Fruit fly (Drosophila melanogaster): ENCODE measurements around the gene Atg3.

The Atg3 gene

dm6 chr3L:18784562-18784961 is 36.1 kb downstream of the Atg3 start (continued):
- TF ChIP-seq Rx (GFP tag; IDR thresholded peaks at IDR 0.05) (peak; percentile 46), B-H1 (GFP tag; IDR thresholded peaks at IDR 0.05) (peak; percentile 74; the same call in 2 of the 3 replicates), CG30403 (GFP tag; optimal IDR thresholded peaks at IDR 0.05) (peak; percentile 55), abd-A (tag; optimal IDR thresholded peaks at IDR 0.05) (no peak), C15 (GFP tag; IDR thresholded peaks at IDR 0.05) (0 out of 3 replicates have a peak, but pooled peaks have one; percentile 36), CG2116 (GFP tag; optimal IDR thresholded peaks at IDR 0.05) (peak; percentile 17), CG18619 (GFP tag; optimal IDR thresholded peaks at IDR 0.05) (peak; percentile 31), CG15696 (tag; optimal IDR thresholded peaks at IDR 0.05) (no peak), CG12942 (GFP tag; optimal IDR thresholded peaks at IDR 0.05) (peak; percentile 56), Ada2b (GFP tag; IDR thresholded peaks at IDR 0.05) (peak; percentile 72), tgo (GFP tag; IDR thresholded peaks at IDR 0.05) (peak; percentile 81; the same call in 2 of the 3 replicates), ken (GFP tag; IDR thresholded peaks at IDR 0.05) (peak; percentile 69; the same call in 2 of the 3 replicates), CG15269 (tag; optimal IDR thresholded peaks at IDR 0.05) (peak; percentile 83), CG34224 (GFP tag; IDR thresholded peaks at IDR 0.05; ENCODE audit: partially characterized antibody) (no peak), Dip2 (GFP tag; IDR thresholded peaks at IDR 0.05) (no peak), D (optimal IDR thresholded peaks at IDR 0.05) (no peak), D (GFP tag; optimal IDR thresholded peaks at IDR 0.05) (no peak), CG14014 (GFP tag; IDR thresholded peaks at IDR 0.05) (peak; percentile 73), eyg (GFP tag; optimal IDR thresholded peaks at IDR 0.05) (peak; percentile 2), nom (GFP tag; optimal IDR thresholded peaks at IDR 0.05) (no peak), Hr39 (optimal IDR thresholded peaks at IDR 0.05) (no peak), Sry-β (GFP tag; optimal IDR thresholded peaks at IDR 0.05) (no peak), CG8924 (tag; optimal IDR thresholded peaks at IDR 0.05) (peak; percentile 45), org-1 (GFP tag; optimal IDR thresholded peaks at IDR 0.05) (peak; percentile 38), zen (tag; optimal IDR thresholded peaks at IDR 0.05) (no peak), zf30C (GFP tag; optimal IDR thresholded peaks at IDR 0.05) (no peak), bab2 (GFP tag; optimal IDR thresholded peaks at IDR 0.05) (peak; percentile 47), pfk (GFP tag; optimal IDR thresholded peaks at IDR 0.05) (no peak), CG4404 (GFP tag; IDR thresholded peaks at IDR 0.05) (no peak), CG8478 (optimal IDR thresholded peaks at IDR 0.05) (no peak), HmgD (GFP tag; optimal IDR thresholded peaks at IDR 0.05) (no peak), en (GFP tag; optimal IDR thresholded peaks at IDR 0.05) (no peak), Fer3 (tag; optimal IDR thresholded peaks at IDR 0.05) (peak; percentile 30), bbx (GFP tag; IDR thresholded peaks at IDR 0.05; ENCODE audit: partially characterized antibody) (no peak; the same call in 1 of the 2 replicates), ham (GFP tag; IDR thresholded peaks at IDR 0.05) (no peak), cato (GFP tag; optimal IDR thresholded peaks at IDR 0.05; ENCODE audit: borderline replicate concordance) (peak; percentile 16), CG10321 (GFP tag; IDR thresholded peaks at IDR 0.05) (peak; percentile 56; the same call in 1 of the 2 replicates), fru (optimal IDR thresholded peaks at IDR 0.05) (no peak), CG2678 (tag; optimal IDR thresholded peaks at IDR 0.05) (peak; percentile 38), NFAT (GFP tag; IDR thresholded peaks at IDR 0.05) (no peak), CG8765 (GFP tag; IDR thresholded peaks at IDR 0.05) (no peak), ttk (GFP tag; IDR thresholded peaks at IDR 0.05) (peak; percentile 65), cwo (GFP tag; optimal IDR thresholded peaks at IDR 0.05) (peak; percentile 13), MTF-1 (GFP tag; optimal IDR thresholded peaks at IDR 0.05; ENCODE audit: borderline replicate concordance) (no peak), Asciz (GFP tag; optimal IDR thresholded peaks at IDR 0.05) (peak; percentile 61), luna (GFP tag; optimal IDR thresholded peaks at IDR 0.05) (no peak), CG7987 (GFP tag; optimal IDR thresholded peaks at IDR 0.05) (no peak), Myb (GFP tag; optimal IDR thresholded peaks at IDR 0.05) (peak; percentile 6), CG17612 (GFP tag; IDR thresholded peaks at IDR 0.05) (no peak), Hr78 (GFP tag; optimal IDR thresholded peaks at IDR 0.05) (no peak), CTCF (GFP tag; optimal IDR thresholded peaks at IDR 0.05) (peak; percentile 13), Meics (GFP tag; optimal IDR thresholded peaks at IDR 0.05) (peak; percentile 51), vnd (GFP tag; IDR thresholded peaks at IDR 0.05; ENCODE audit: partially characterized antibody) (no peak)

Data from whole organism, embryonic.